Worm (Caenorhabditis elegans) whole organism, late embryonic: ENCODE data around the gene ift-81.

Experiments
- F13H6.1 ChIP-seq: sonication (generic microtip); optimal IDR thresholded peaks from 2 replicates; lab custom pipeline; 2016; ENCODE audit warnings: missing genetic modification characterization, missing compliant biosample characterization
- fkh-10 ChIP-seq: fragments of 150-350 bp; optimal IDR thresholded peaks from 2 replicates; lab custom pipeline; 2014; ENCODE audit warnings: missing biosample characterization, missing genetic modification reagents, missing genetic modification characterization
- hlh-13 ChIP-seq: fragments of 200-800 bp; sonication (Bioruptor generic); optimal IDR thresholded peaks from 2 replicates; lab custom pipeline; 2018; ENCODE audit warnings: mild to moderate bottlenecking, missing genetic modification characterization, missing compliant biosample characterization
- hlh-30 ChIP-seq: sonication (generic microtip); optimal IDR thresholded peaks from 2 replicates; lab custom pipeline; 2017; ENCODE audit warnings: antibody characterized with exemption, missing genetic modification characterization, missing compliant biosample characterization; ENCODE audit not compliant: insufficient read depth
- lim-6 ChIP-seq: sonication (generic microtip); optimal IDR thresholded peaks from 2 replicates; lab custom pipeline; 2016; ENCODE audit warnings: missing genetic modification characterization, missing compliant biosample characterization
- nhr-11 ChIP-seq: fragments of 150-350 bp; optimal IDR thresholded peaks from 2 replicates; lab custom pipeline; 2014; ENCODE audit warnings: missing biosample characterization, missing genetic modification characterization
- unc-86 ChIP-seq: sonication (generic microtip); optimal IDR thresholded peaks from 2 replicates; lab custom pipeline; 2016; ENCODE audit warnings: missing genetic modification characterization, missing compliant biosample characterization

DNA sequence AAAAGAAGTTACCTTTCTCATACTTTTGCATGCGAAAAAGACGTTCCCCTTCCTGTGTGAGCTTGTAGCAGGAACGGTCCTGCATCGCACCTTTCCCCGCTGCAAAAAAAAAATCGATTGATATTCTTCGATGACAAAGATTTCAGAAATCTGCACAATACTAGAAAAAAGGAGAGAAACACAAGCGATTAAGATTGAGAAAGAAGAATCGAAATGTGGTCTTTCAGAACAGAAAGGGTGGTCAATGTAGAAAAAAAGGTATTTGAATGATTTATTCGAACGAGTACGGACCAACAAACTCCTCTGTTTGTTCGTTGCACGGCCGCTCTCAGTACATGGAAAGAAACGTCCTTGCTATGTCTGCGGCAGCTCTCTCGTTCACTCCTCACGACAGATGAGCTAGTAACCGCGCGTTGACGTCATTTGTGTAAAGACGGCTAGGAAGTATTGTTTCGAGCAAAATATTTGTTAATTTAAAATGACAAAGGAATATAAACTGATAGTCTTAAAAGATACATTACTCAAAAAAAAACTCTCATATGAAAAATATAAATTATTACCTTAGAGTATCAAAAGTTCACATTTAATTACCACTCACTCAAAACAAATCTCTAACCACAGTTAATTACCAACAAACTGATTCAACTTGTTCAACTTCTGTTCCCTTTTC, at the start of gene ift-81:
- TF ChIP-seq fkh-10 (GFP tag; lab: Kevin White, UChicago) (no peak), lim-6 (tag; lab: Kevin White, UChicago) (no peak), hlh-13 (GFP tag; lab: Kevin White, UChicago) (no peak), F13H6.1 (no peak), unc-86 (tag; lab: Kevin White, UChicago) (no peak), nhr-11 (tag; lab: Kevin White, UChicago) (no peak), hlh-30 (tag; lab: Kevin White, UChicago) (no peak)
